Worm (Caenorhabditis elegans) whole organism, L4/young adult: ENCODE measurements around the gene vps-53.
A peak's percentile ranks its signal among the peaks of the same experiment; 100 is the strongest.

Source experiments
- W03F9.2 ChIP-seq: fragments of 150-350 bp; optimal IDR thresholded peaks from 2 replicates; lab custom pipeline; 2014; ENCODE audit warnings: missing biosample characterization, missing genetic modification characterization
- dao-5 ChIP-seq: sonication (generic microtip); optimal IDR thresholded peaks from 2 replicates; lab custom pipeline; 2016; ENCODE audit warnings: missing genotype, missing genetic modification characterization, moderate library complexity, missing compliant biosample characterization
- him-1 ChIP-seq: sonication (generic microtip); optimal IDR thresholded peaks from 2 replicates; lab custom pipeline; 2016; ENCODE audit warnings: missing genotype, missing genetic modification reagents, missing genetic modification characterization, missing compliant biosample characterization

- peak; percentile 89 for TF ChIP-seq him-1 (tag; lab: Kevin White, UChicago)
- TF ChIP-seq dao-5 (tag; lab: Kevin White, UChicago) = peak; percentile 40
- peak; percentile 93 for TF ChIP-seq W03F9.2 (tag; lab: Kevin White, UChicago)
Observed at ce11 chrIII:9765465-9765900, 8.2 kb upstream of the vps-53 start.
